Worm (Caenorhabditis elegans) whole organism, early embryonic: ENCODE results near the gene F58F9.6.
"Not testable (repeated sequence)": the region's sequence is repeated elsewhere in the genome, so short reads cannot be mapped to it uniquely, and the experiment has no call there.

Source experiments
- B0310.2 ChIP-seq: sonication (generic microtip); optimal IDR thresholded peaks from 2 replicates; lab custom pipeline; 2016; ENCODE audit warnings: mild to moderate bottlenecking, missing genetic modification characterization, missing compliant biosample characterization
- F13C5.2 ChIP-seq: sonication (generic microtip); optimal IDR thresholded peaks from 2 replicates; lab custom pipeline; 2017; ENCODE audit warnings: mild to moderate bottlenecking, missing genetic modification characterization, inconsistent platforms, missing compliant biosample characterization
- aly-1 ChIP-seq: sonication (generic microtip); optimal IDR thresholded peaks from 2 replicates; lab custom pipeline; 2016; ENCODE audit warnings: missing genetic modification characterization, missing compliant biosample characterization
- ama-1 ChIP-seq: fragments of 150-350 bp; optimal IDR thresholded peaks from 2 replicates; lab custom pipeline; 2014
- ceh-13 ChIP-seq: fragments of 200-800 bp; sonication (Bioruptor generic); optimal IDR thresholded peaks from 2 replicates; lab custom pipeline; 2018; ENCODE audit warnings: mild to moderate bottlenecking, missing genetic modification characterization, missing compliant biosample characterization
- ceh-36 ChIP-seq: sonication (generic microtip); optimal IDR thresholded peaks from 2 replicates; lab custom pipeline; 2016; ENCODE audit warnings: missing genetic modification characterization, inconsistent platforms, missing compliant biosample characterization
- ets-7 ChIP-seq: sonication (generic microtip); optimal IDR thresholded peaks from 2 replicates; lab custom pipeline; 2016; ENCODE audit warnings: missing genotype, missing genetic modification characterization, missing compliant biosample characterization
- flt-1 ChIP-seq: fragments of 200-800 bp; sonication (Bioruptor generic); IDR thresholded peaks from 2 replicates; pipeline ENCODE4 v1.3.6; 2022; ENCODE audit warnings: missing genetic modification characterization, missing compliant biosample characterization
- hmbx-1 ChIP-seq: sonication (generic microtip); optimal IDR thresholded peaks from 2 replicates; lab custom pipeline; 2016; ENCODE audit warnings: mild to moderate bottlenecking, missing genetic modification characterization, missing compliant biosample characterization
- hmg-4 ChIP-seq: fragments of 200-800 bp; sonication (Bioruptor generic); optimal IDR thresholded peaks from 2 replicates; lab custom pipeline; 2018; ENCODE audit warnings: mild to moderate bottlenecking, missing genetic modification characterization, missing compliant biosample characterization
- hnd-1 ChIP-seq: sonication (generic microtip); optimal IDR thresholded peaks from 2 replicates; lab custom pipeline; 2016; ENCODE audit warnings: missing genetic modification characterization, missing compliant biosample characterization
- pes-1 ChIP-seq: fragments of 200-800 bp; sonication (Bioruptor generic); IDR thresholded peaks from 2 replicates; pipeline ENCODE4 v1.3.6; 2022; ENCODE audit warnings: missing genetic modification reagents, missing genetic modification characterization, missing compliant biosample characterization
- scrt-1 ChIP-seq: fragments of 200-800 bp; sonication (Bioruptor generic); IDR thresholded peaks from 2 replicates; pipeline ENCODE4 v1.3.6; 2022; ENCODE audit warnings: missing genetic modification characterization, missing compliant biosample characterization
- sea-1 ChIP-seq: fragments of 200-800 bp; sonication (Bioruptor generic); conservative IDR thresholded peaks from 2 replicates; pipeline ENCODE4 v1.3.6; 2022; ENCODE audit warnings: missing genetic modification characterization, missing compliant biosample characterization
- tbx-11 ChIP-seq: fragments of 200-800 bp; sonication (Bioruptor generic); IDR thresholded peaks from 2 replicates; pipeline ENCODE4 v1.3.6; 2022; ENCODE audit warnings: missing genetic modification characterization, missing compliant biosample characterization
- tbx-37 ChIP-seq: fragments of 200-800 bp; sonication (Bioruptor generic); conservative IDR thresholded peaks from 2 replicates; pipeline ENCODE4 v1.3.6; 2022; ENCODE audit warnings: missing genetic modification reagents, missing genetic modification characterization, missing compliant biosample characterization
- tra-4 ChIP-seq: sonication (generic microtip); optimal IDR thresholded peaks from 2 replicates; lab custom pipeline; 2017; ENCODE audit warnings: missing genetic modification characterization, missing compliant biosample characterization

The F58F9.6 gene

ce11 chrIV:6266499-6266898 is 29.1 kb upstream of the F58F9.6 start, which contains the start of gene srv-29:
Gene srv-29, minus strand, starts transcription at chrIV:6266599.
- no peak for TF ChIP-seq B0310.2
- no peak for TF ChIP-seq pes-1 (GFP tag; lab: Robert Waterston, UW)
- no peak for TF ChIP-seq tbx-11 (GFP tag; lab: Robert Waterston, UW)
- TF ChIP-seq hnd-1 (tag; lab: Kevin White, UChicago), result no peak
- no peak for TF ChIP-seq hmbx-1 (tag; lab: Kevin White, UChicago)

ce11 chrIV:6263244-6263643 is 25.8 kb upstream of the F58F9.6 start, which contains the start of gene srv-28:
Gene srv-28, minus strand, starts transcription at chrIV:6263344.
- no peak for TF ChIP-seq hmbx-1 (tag; lab: Kevin White, UChicago)
- no peak for TF ChIP-seq ets-7 (tag; lab: Kevin White, UChicago)
- TF ChIP-seq ama-1, result no peak
- TF ChIP-seq sea-1 (GFP tag; lab: Robert Waterston, UW), result no peak
- TF ChIP-seq B0310.2, result no peak
- TF ChIP-seq ceh-36 (tag; lab: Kevin White, UChicago), result no peak
- TF ChIP-seq hnd-1 (tag; lab: Kevin White, UChicago), result no peak
- no peak for TF ChIP-seq flt-1 (GFP tag; lab: Robert Waterston, UW)
- no peak for TF ChIP-seq tra-4
- no peak for TF ChIP-seq scrt-1
- TF ChIP-seq tbx-37 (GFP tag; lab: Robert Waterston, UW), result no peak
- TF ChIP-seq ceh-13 (GFP tag; lab: Kevin White, UChicago), result no peak

- TF ChIP-seq ceh-13 (GFP tag; lab: Kevin White, UChicago) (no peak), hmbx-1 (tag; lab: Kevin White, UChicago) (no peak), flt-1 (GFP tag; lab: Robert Waterston, UW) (no peak), pes-1 (GFP tag; lab: Robert Waterston, UW) (no peak), tbx-37 (GFP tag; lab: Robert Waterston, UW) (no peak), B0310.2 (no peak), F13C5.2 (tag; lab: Kevin White, UChicago) (no peak), ceh-36 (tag; lab: Kevin White, UChicago) (no peak)
Measured at ce11 chrIV:6259732-6260131, 22.3 kb upstream of the F58F9.6 start, which contains the start of gene nlp-16. Gene nlp-16, minus strand, starts transcription at chrIV:6259832.

ce11 chrIV:6258967-6259366 is 21.6 kb upstream of the F58F9.6 start:
- TF ChIP-seq ceh-36 (tag; lab: Kevin White, UChicago) (no peak), ets-7 (tag; lab: Kevin White, UChicago) (no peak), tbx-37 (GFP tag; lab: Robert Waterston, UW) (no peak), sea-1 (GFP tag; lab: Robert Waterston, UW) (no peak), pes-1 (GFP tag; lab: Robert Waterston, UW) (no peak), tbx-11 (GFP tag; lab: Robert Waterston, UW) (no peak), hmbx-1 (tag; lab: Kevin White, UChicago) (no peak), hnd-1 (tag; lab: Kevin White, UChicago) (no peak), tra-4 (no peak), flt-1 (GFP tag; lab: Robert Waterston, UW) (no peak), ama-1 (no peak), scrt-1 (no peak), ceh-13 (GFP tag; lab: Kevin White, UChicago) (no peak), aly-1 (tag; lab: Kevin White, UChicago) (no peak), B0310.2 (no peak), F13C5.2 (tag; lab: Kevin White, UChicago) (no peak), hmg-4 (GFP tag; lab: Kevin White, UChicago) (no peak)

ce11 chrIV:6254635-6255034 is 17.2 kb upstream of the F58F9.6 start, which contains the start of gene T13A10.64:
Gene T13A10.64, plus strand, starts transcription at chrIV:6254935.
- TF ChIP-seq hmg-4 (GFP tag; lab: Kevin White, UChicago) (no peak), tra-4 (no peak), ama-1 (no peak), scrt-1 (no peak), aly-1 (tag; lab: Kevin White, UChicago) (no peak), tbx-11 (GFP tag; lab: Robert Waterston, UW) (no peak)

ce11 chrIV:6253000-6253399 is 15.6 kb upstream of the F58F9.6 start, which contains the start of gene T13A10.2:
Gene T13A10.2, plus strand, starts transcription at chrIV:6253300.
- not testable (repeated sequence) for TF ChIP-seq hmbx-1 (tag; lab: Kevin White, UChicago); tbx-11 (GFP tag; lab: Robert Waterston, UW); ceh-36 (tag; lab: Kevin White, UChicago)

- TF ChIP-seq ama-1 (no peak), F13C5.2 (tag; lab: Kevin White, UChicago) (no peak), sea-1 (GFP tag; lab: Robert Waterston, UW) (no peak), hmg-4 (GFP tag; lab: Kevin White, UChicago) (no peak), B0310.2 (no peak), tbx-11 (GFP tag; lab: Robert Waterston, UW) (no peak), ceh-36 (tag; lab: Kevin White, UChicago) (no peak), flt-1 (GFP tag; lab: Robert Waterston, UW) (no peak), ets-7 (tag; lab: Kevin White, UChicago) (no peak), hnd-1 (tag; lab: Kevin White, UChicago) (no peak), aly-1 (tag; lab: Kevin White, UChicago) (no peak), tbx-37 (GFP tag; lab: Robert Waterston, UW) (no peak), hmbx-1 (tag; lab: Kevin White, UChicago) (no peak), pes-1 (GFP tag; lab: Robert Waterston, UW) (no peak), scrt-1 (no peak), ceh-13 (GFP tag; lab: Kevin White, UChicago) (no peak), tra-4 (no peak)
Measured at ce11 chrIV:6249591-6249990, 12.2 kb upstream of the F58F9.6 start, which contains the start of gene F58F9.1. Gene F58F9.1, plus strand, starts transcription at chrIV:6249841.

ce11 chrIV:6248486-6248885 is 11.1 kb upstream of the F58F9.6 start, which contains the start of gene acox-3:
Gene acox-3, minus strand, starts transcription at chrIV:6248492.
- TF ChIP-seq ets-7 (tag; lab: Kevin White, UChicago), result no peak
- TF ChIP-seq sea-1 (GFP tag; lab: Robert Waterston, UW), result no peak
- TF ChIP-seq ama-1, result no peak
